Fruit fly (Drosophila melanogaster) whole organism, adult: ENCODE results near the gene CG11693.
A peak's percentile ranks its signal among the peaks of the same experiment; 100 is the strongest.

Experiments
- CG12768 ChIP-seq: fragments of 200-800 bp; sonication (Bioruptor generic); optimal IDR thresholded peaks from 2 replicates; lab custom pipeline; 2017; ENCODE audit warnings: missing biosample characterization, missing genetic modification characterization, mild to moderate bottlenecking, moderate library complexity, missing genetic modification reagents
- CG5204 ChIP-seq: fragments of 200-800 bp; sonication (Bioruptor generic); optimal IDR thresholded peaks from 2 replicates; lab custom pipeline; 2016; ENCODE audit warnings: missing biosample characterization, missing genetic modification characterization
- Crg-1 ChIP-seq: fragments of 200-800 bp; sonication (Bioruptor generic); optimal IDR thresholded peaks from 2 replicates; lab custom pipeline; 2016; ENCODE audit warnings: missing biosample characterization, missing genetic modification characterization
- bab1 ChIP-seq: fragments of 200-800 bp; sonication (Bioruptor generic); optimal IDR thresholded peaks from 3 replicates; lab custom pipeline; 2019; ENCODE audit warnings: missing biosample characterization, mild to moderate bottlenecking, missing genetic modification characterization, moderate library complexity
- cnc ChIP-seq, 2 experiments: fragments of >200 bp; optimal IDR thresholded peaks; 2 replicates each; lab custom pipeline; 2017
- kay ChIP-seq: fragments of 200-800 bp; sonication (Bioruptor generic); peaks from one replicate; lab custom pipeline; 2016; ENCODE audit warnings: missing biosample characterization, missing genetic modification characterization, borderline replicate concordance
- ovo ChIP-seq: fragments of 200-800 bp; sonication (Bioruptor generic); optimal IDR thresholded peaks from 2 replicates; lab custom pipeline; 2016; ENCODE audit warnings: missing biosample characterization, missing genetic modification characterization

DNA sequence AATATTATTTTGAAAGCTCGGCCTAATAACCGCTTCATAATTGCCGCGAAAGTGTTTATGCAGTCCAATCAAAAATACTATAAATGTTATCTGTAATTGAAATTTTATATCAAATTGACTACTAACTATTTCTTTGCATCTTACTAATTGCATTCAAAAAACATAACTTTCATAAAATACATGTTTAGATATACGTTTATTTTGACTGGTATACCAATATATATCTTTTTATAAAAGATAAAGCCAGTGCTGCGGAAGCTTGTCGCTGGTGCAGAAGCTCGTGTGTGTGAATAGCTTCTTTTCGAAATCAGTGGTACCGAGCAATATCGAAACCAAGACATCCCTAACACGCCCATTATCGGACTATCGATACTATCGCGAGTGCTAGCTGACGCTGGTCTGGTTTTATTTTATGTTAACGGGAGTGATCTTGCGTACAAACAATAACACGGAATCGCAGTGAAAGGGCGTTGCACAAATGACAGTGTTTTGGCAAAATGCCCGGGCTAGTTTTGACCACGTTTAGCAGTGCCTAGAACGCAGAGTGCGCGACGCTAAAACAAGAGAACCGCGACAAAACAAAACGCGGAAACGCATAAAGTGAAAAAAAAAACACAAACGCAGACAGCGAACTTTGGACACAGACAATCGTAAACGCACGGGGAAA, 39.0 kb upstream of the CG11693 start, which contains the start of gene Atg13:
- TF ChIP-seq kay (no peak), CG12768 (peak; percentile 69), ovo (GFP tag; lab: Kevin White, UChicago) (no peak), CG5204 (GFP tag; lab: Kevin White, UChicago) (no peak), cnc (optimal IDR thresholded peaks at IDR 0.05; lab: Kevin White, UChicago) (no peak), Crg-1 (GFP tag; lab: Kevin White, UChicago) (no peak), bab1 (GFP tag; lab: Kevin White, UChicago) (peak; percentile 46)
